Fruit fly (Drosophila melanogaster) whole organism, prepupa: ENCODE results near the gene Set8.

Experiments
- Blimp-1 ChIP-seq: fragments of 200-800 bp; sonication (Bioruptor generic); optimal IDR thresholded peaks from 3 replicates; lab custom pipeline; 2017; ENCODE audit warnings: missing biosample characterization, missing genetic modification characterization, mild to moderate bottlenecking, moderate library complexity, missing genetic modification reagents
- CG34406 ChIP-seq: fragments of 200-800 bp; sonication (Bioruptor generic); optimal IDR thresholded peaks from 3 replicates; lab custom pipeline; 2016; ENCODE audit warnings: missing biosample characterization, missing genetic modification characterization
- CG3919 ChIP-seq: fragments of 200-800 bp; sonication (Bioruptor generic); optimal IDR thresholded peaks from 3 replicates; lab custom pipeline; 2016; ENCODE audit warnings: missing biosample characterization, missing genetic modification characterization
- CG6854 ChIP-seq: fragments of 200-800 bp; sonication (Bioruptor generic); optimal IDR thresholded peaks from 2 replicates; lab custom pipeline; 2017; ENCODE audit warnings: missing biosample characterization, mild to moderate bottlenecking, missing genetic modification characterization
- Gug ChIP-seq: fragments of 200-800 bp; sonication (Bioruptor generic); IDR thresholded peaks from 2 replicates; pipeline ENCODE4 v1.3.6; 2022; ENCODE audit warnings: missing biosample characterization, missing genetic modification characterization
- Lpt ChIP-seq: fragments of 200-800 bp; sonication (Bioruptor generic); optimal IDR thresholded peaks from 3 replicates; lab custom pipeline; 2016; ENCODE audit warnings: missing biosample characterization, missing genetic modification characterization
- Sox102F ChIP-seq: fragments of 200-800 bp; sonication (Bioruptor generic); optimal IDR thresholded peaks from 2 replicates; lab custom pipeline; 2016; ENCODE audit warnings: missing biosample characterization, mild to moderate bottlenecking, missing genetic modification characterization
- Sox14 ChIP-seq: fragments of 200-800 bp; sonication (Bioruptor generic); optimal IDR thresholded peaks from 3 replicates; lab custom pipeline; 2016; ENCODE audit warnings: missing biosample characterization, missing genetic modification characterization
- achi ChIP-seq: fragments of 200-800 bp; sonication (Bioruptor generic); optimal IDR thresholded peaks from 3 replicates; lab custom pipeline; 2016; ENCODE audit warnings: missing biosample characterization, missing genetic modification characterization
- cyc ChIP-seq: fragments of 200-800 bp; sonication (Bioruptor generic); optimal IDR thresholded peaks from 3 replicates; lab custom pipeline; 2016; ENCODE audit warnings: missing biosample characterization, missing genetic modification characterization
- fd59A ChIP-seq: fragments of 200-800 bp; sonication (Bioruptor generic); optimal IDR thresholded peaks from 2 replicates; lab custom pipeline; 2017; ENCODE audit warnings: missing biosample characterization, mild to moderate bottlenecking, missing genetic modification characterization, missing genetic modification reagents
- salr ChIP-seq, 2 experiments: fragments of 200-800 bp; sonication (Bioruptor generic); optimal IDR thresholded peaks; 3 replicates each; lab custom pipeline; 2016 to 2018; ENCODE audit warnings: missing biosample characterization in 2 of 2, missing genetic modification characterization in 2 of 2, mild to moderate bottlenecking in 1 of 2

DNA sequence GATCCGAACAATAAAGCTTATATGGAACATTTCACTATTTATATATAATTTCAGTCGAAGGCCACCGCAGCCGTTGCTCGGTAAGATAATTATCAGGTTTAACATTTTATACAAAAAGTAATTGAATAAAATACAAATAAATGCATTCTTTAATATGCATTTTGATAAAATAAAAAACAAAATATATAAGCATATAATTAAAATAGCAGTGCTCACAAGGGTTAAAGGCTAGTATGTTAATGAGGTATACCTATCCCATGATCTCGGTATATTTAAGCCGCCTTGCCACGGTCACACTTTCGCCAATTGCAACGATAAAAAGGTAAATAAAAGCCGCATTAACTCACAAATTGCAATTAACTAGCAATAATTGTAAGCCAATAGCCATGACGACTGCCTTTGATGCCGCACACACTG, 7.0 kb upstream of the Set8 start, which contains the start of gene Polr2I:
- TF ChIP-seq fd59A (GFP tag; lab: Kevin White, UChicago) = peak; percentile 12
- TF ChIP-seq salr (GFP tag; optimal IDR thresholded peaks at IDR 0.05; lab: Kevin White, UChicago) = no peak
- no peak for TF ChIP-seq Blimp-1 (GFP tag; lab: Kevin White, UChicago)
- TF ChIP-seq CG3919 (GFP tag; lab: Kevin White, UChicago) = no peak
- no peak for TF ChIP-seq achi (GFP tag; lab: Kevin White, UChicago)
- TF ChIP-seq Sox14 (GFP tag; lab: Kevin White, UChicago) = peak; percentile 62
- no peak for TF ChIP-seq Lpt (GFP tag; lab: Kevin White, UChicago)
- TF ChIP-seq Gug (GFP tag; lab: Robert Waterston, UW) = 0 out of 2 replicates have a peak, but pooled peaks have one; percentile 30
- peak; percentile 33 for TF ChIP-seq CG34406 (GFP tag; lab: Kevin White, UChicago)
- no peak for TF ChIP-seq CG6854 (GFP tag; lab: Kevin White, UChicago)
- no peak for TF ChIP-seq Sox102F
- TF ChIP-seq cyc (GFP tag; lab: Kevin White, UChicago) = peak; percentile 37
